Fruit fly (Drosophila melanogaster): ENCODE results near the gene Gal.

Gene Gal

dm6 chr2L:6019352-6020131 is 12.9 kb upstream of the Gal start, which contains the start of gene H2.0 (continued):
- TF ChIP-seq CG13287 (GFP tag; IDR thresholded peaks at IDR 0.05; ENCODE audit: partially characterized antibody) (0 out of 2 replicates have a peak, but pooled peaks have one; percentile 8), CG6854 (GFP tag; optimal IDR thresholded peaks at IDR 0.05) (no peak), nau (GFP tag; optimal IDR thresholded peaks at IDR 0.05) (no peak), chinmo (GFP tag; IDR thresholded peaks at IDR 0.05; ENCODE audit: partially characterized antibody) (no peak), Blimp-1 (GFP tag; optimal IDR thresholded peaks at IDR 0.05) (no peak), Dip2 (GFP tag; IDR thresholded peaks at IDR 0.05) (no peak), chn (GFP tag; optimal IDR thresholded peaks at IDR 0.05) (peak; percentile 30), Kr (GFP tag; optimal IDR thresholded peaks at IDR 0.05) (peak; percentile 7), Mes4 (GFP tag; optimal IDR thresholded peaks at IDR 0.05) (no peak), CG14710 (tag; optimal IDR thresholded peaks at IDR 0.05) (peak; percentile 46), onecut (GFP tag; IDR thresholded peaks at IDR 0.05) (no peak), CG12299 (tag; optimal IDR thresholded peaks at IDR 0.05) (no peak), CG13894 (tag; optimal IDR thresholded peaks at IDR 0.05) (no peak), CG2120 (GFP tag; optimal IDR thresholded peaks at IDR 0.05) (peak; percentile 29), B-H1 (GFP tag; IDR thresholded peaks at IDR 0.05) (no peak), h (optimal IDR thresholded peaks at IDR 0.05) (no peak), vfl (GFP tag; optimal IDR thresholded peaks at IDR 0.05) (no peak), CG11695 (GFP tag; IDR thresholded peaks at IDR 0.05) (0 out of 3 replicates have a peak, but pooled peaks have one; percentile 28), CG8765 (GFP tag; IDR thresholded peaks at IDR 0.05) (no peak), CG16815 (GFP tag; optimal IDR thresholded peaks at IDR 0.05) (peak; percentile 44), CG12942 (GFP tag; optimal IDR thresholded peaks at IDR 0.05) (no peak), fd96Cb (tag; optimal IDR thresholded peaks at IDR 0.05) (peak; percentile 38), zen (tag; optimal IDR thresholded peaks at IDR 0.05) (peak; percentile 20), CG8359 (GFP tag; optimal IDR thresholded peaks at IDR 0.05; ENCODE audit: borderline replicate concordance) (no peak), CG8388 (GFP tag; optimal IDR thresholded peaks at IDR 0.05) (no peak), Tbp (GFP tag; optimal IDR thresholded peaks at IDR 0.05) (no peak), sisA (GFP tag; IDR thresholded peaks at IDR 0.05) (no peak), Hmx (GFP tag; optimal IDR thresholded peaks at IDR 0.05) (no peak), vvl (GFP tag; IDR thresholded peaks at IDR 0.05) (no peak; the same call in 1 of the 2 replicates), Side (GFP tag; optimal IDR thresholded peaks at IDR 0.05) (no peak), Trl (optimal IDR thresholded peaks at IDR 0.05) (no peak), Trl (GFP tag; optimal IDR thresholded peaks at IDR 0.05) (peak; percentile 6), ara (GFP tag; IDR thresholded peaks at IDR 0.05) (0 out of 2 replicates have a peak, but pooled peaks have one; percentile 26), Hand (GFP tag; optimal IDR thresholded peaks at IDR 0.05) (no peak), CG7987 (GFP tag; optimal IDR thresholded peaks at IDR 0.05) (no peak), Spps (tag; optimal IDR thresholded peaks at IDR 0.05) (peak; percentile 13), gem (tag; optimal IDR thresholded peaks at IDR 0.05) (peak; percentile 68), Mrtf (GFP tag; IDR thresholded peaks at IDR 0.05) (no peak), Doc3 (GFP tag; IDR thresholded peaks at IDR 0.05; ENCODE audit: partially characterized antibody) (no peak), CG10267 (tag; optimal IDR thresholded peaks at IDR 0.05) (peak; percentile 27), CG9876 (GFP tag; optimal IDR thresholded peaks at IDR 0.05) (no peak), fru (optimal IDR thresholded peaks at IDR 0.05) (no peak), sima (GFP tag; optimal IDR thresholded peaks at IDR 0.05) (no peak), pum (GFP tag; optimal IDR thresholded peaks at IDR 0.05) (no peak), CG31388 (GFP tag; optimal IDR thresholded peaks at IDR 0.05) (no peak), Awh (GFP tag; IDR thresholded peaks at IDR 0.05) (peak; percentile 53), CG10654 (GFP tag; optimal IDR thresholded peaks at IDR 0.05) (no peak), pros (GFP tag; optimal IDR thresholded peaks at IDR 0.05) (no peak), CG12659 (GFP tag; optimal IDR thresholded peaks at IDR 0.05) (no peak), Dref (GFP tag; IDR thresholded peaks at IDR 0.05) (no peak), Xbp1 (GFP tag; optimal IDR thresholded peaks at IDR 0.05) (peak; percentile 22)

Data from whole organism, embryonic.